Fruit fly (Drosophila melanogaster): ENCODE data around the gene CG33090.

Gene CG33090

DNA sequence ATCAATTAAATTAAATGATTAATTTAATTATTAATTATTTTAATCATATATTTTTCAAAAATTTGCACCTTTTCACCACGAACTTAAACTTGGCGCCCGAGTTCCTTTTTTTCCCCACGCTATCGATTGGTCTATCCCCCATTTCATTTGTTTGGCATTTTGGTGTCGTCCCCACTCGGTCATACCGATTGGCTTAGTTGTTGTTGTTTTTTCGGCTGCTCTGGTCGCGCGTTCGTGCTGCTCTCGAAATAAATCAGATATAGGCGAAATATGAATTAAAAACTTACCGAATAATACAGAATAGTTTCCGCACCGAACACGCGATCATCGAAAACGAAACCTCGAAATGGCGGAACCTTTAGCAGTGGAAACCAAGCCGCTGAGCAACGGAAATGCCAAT is at the start of gene CG33090:
Gene CG33090 (plus strand): TSS at position 194 of the 400 bp plus-strand sequence.
- TF ChIP-seq tai (GFP tag; optimal IDR thresholded peaks at IDR 0.05) (no peak), CrebA (GFP tag; optimal IDR thresholded peaks at IDR 0.05; ENCODE audit: borderline replicate concordance) (no peak), OdsH (GFP tag; optimal IDR thresholded peaks at IDR 0.05) (no peak), fru (GFP tag; optimal IDR thresholded peaks at IDR 0.05) (no peak), sv (GFP tag; optimal IDR thresholded peaks at IDR 0.05) (no peak), dmrt93B (GFP tag; optimal IDR thresholded peaks at IDR 0.05) (no peak), Myc (optimal IDR thresholded peaks at IDR 0.05) (peak; percentile 47), sage (GFP tag; optimal IDR thresholded peaks at IDR 0.05) (peak; percentile 15)

DNA sequence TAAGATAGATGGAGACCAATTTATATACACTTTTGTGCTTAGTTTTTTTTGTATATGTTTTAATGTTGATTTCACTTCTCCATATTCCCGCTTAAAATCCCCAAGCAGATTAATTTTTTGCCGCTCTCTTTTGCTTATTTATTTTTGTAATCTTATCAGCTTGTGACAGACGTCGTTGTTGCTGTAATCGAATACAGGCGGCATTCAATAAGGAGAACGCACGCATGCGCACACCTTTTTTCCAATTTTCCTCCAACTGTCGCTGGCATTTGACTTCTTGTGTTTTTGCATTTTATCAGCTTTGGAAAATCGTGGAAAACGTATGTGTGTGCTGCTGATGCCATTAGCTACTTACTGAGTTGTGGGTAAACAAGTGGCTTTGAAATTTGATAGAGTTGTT is 49.3 kb upstream of the CG33090 start:
- TF ChIP-seq dsf (GFP tag; optimal IDR thresholded peaks at IDR 0.05; ENCODE audit: borderline replicate concordance) (no peak), psq (GFP tag; optimal IDR thresholded peaks at IDR 0.05) (no peak), jim (GFP tag; optimal IDR thresholded peaks at IDR 0.05) (no peak), Sp1 (GFP tag; optimal IDR thresholded peaks at IDR 0.05) (no peak), Mio (GFP tag; optimal IDR thresholded peaks at IDR 0.05) (no peak), usp (GFP tag; optimal IDR thresholded peaks at IDR 0.05) (no peak), lola (GFP tag; optimal IDR thresholded peaks at IDR 0.05) (no peak), br (GFP tag; optimal IDR thresholded peaks at IDR 0.05) (no peak), Jra (GFP tag; optimal IDR thresholded peaks at IDR 0.05) (no peak), CrebA (GFP tag; optimal IDR thresholded peaks at IDR 0.05; ENCODE audit: borderline replicate concordance) (no peak)

DNA sequence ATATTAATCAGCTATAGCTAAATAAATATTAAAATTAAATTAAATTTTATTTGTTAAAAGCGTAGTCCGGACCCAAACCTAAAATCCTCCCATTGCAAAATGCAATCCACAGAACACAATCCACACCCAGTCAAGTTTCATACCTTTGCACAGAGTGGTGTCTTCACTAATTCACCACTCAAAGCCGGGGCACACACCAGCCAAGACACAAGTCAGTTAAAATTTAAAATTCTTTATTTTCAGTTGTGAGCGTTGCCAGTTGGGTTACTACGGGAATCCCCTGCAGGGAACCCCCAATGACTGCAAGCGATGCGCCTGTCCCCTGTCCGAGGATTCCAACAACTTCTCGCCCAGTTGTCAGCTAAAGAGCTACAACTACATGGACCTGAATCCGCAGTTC is 46.1 kb upstream of the CG33090 start:
- peak; percentile 72 for TF ChIP-seq Myc (optimal IDR thresholded peaks at IDR 0.05)
- TF ChIP-seq Mio (GFP tag; optimal IDR thresholded peaks at IDR 0.05) = no peak
- TF ChIP-seq Vsx2 (GFP tag; optimal IDR thresholded peaks at IDR 0.05; ENCODE audit: partially characterized antibody) = no peak

DNA sequence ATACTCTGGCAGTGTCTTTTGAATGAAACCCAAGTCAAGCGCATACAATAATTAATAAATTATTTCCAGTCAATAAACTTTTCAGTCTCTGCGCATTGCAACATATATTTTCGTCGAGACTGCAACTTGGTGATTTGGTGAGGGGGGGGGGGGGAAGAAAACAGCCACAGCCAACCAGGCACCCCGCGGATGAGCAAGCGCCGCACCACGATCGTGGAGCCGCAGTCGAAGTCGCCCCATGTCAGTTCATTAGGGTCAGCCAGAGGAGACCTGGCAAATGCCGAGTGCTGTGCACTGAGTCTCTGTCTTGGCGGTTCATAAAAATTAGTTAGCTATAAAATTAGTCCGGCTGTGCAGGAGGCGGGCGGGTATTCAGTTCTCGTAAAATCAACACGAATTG is 41.2 kb upstream of the CG33090 start:
- TF ChIP-seq Dfd (GFP tag; optimal IDR thresholded peaks at IDR 0.05) (peak; percentile 65), lola (GFP tag; optimal IDR thresholded peaks at IDR 0.05) (no peak)

DNA sequence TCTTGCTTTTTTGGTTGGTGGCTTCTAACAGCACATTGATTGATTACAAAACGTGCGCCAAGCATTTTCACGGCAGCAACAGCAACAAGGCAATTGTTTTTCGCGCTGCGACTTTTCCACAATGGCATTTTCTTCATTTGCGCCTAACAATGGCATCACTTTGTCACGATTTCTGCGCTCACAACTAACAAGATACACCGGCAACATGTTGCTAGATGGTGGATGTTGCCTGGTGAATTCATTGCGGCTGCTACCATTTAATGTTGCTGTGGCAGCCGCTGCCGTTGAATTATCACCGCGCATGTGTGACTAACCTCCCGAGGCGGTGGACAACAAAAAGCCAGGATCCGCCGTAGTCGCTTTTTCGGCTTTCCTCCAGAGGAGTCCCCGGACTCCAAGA is 40.0 kb upstream of the CG33090 start:
- TF ChIP-seq usp (GFP tag; optimal IDR thresholded peaks at IDR 0.05) = no peak
- TF ChIP-seq brk (GFP tag; optimal IDR thresholded peaks at IDR 0.05) = no peak
- no peak for TF ChIP-seq Mio (GFP tag; optimal IDR thresholded peaks at IDR 0.05)

DNA sequence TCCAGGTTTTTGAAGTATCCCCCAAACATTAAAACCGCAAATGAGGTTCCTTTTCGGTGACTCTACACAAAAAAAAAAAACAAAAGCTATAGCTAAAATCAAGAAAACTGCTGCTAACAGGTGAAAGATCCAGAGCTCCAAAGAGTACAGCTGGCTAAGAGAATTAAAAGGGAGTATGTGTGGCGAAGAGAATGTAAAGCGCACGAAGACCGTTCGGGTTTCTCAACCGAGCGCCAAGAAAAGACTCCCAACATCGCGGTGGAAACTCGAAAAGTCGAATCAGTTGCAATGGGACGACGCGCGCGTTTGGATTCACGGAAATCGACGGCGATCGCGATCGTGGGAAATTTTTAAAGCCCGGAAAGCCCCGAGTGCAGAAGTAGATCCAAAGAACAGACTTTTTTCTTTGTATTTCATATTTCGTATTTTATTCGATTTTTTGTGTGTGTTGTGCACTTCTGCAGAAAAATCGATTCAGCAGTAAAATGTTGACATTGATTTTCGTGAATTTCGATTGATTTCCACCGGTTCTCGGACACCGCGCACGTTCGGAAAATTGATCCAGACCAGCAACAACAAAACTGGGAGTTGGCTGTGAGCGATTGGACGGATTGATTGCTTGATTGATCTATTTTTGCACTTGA is 33.1 kb upstream of the CG33090 start:
- no peak for TF ChIP-seq Myc (optimal IDR thresholded peaks at IDR 0.05)
- TF ChIP-seq fru (GFP tag; optimal IDR thresholded peaks at IDR 0.05) = no peak
- no peak for TF ChIP-seq br (GFP tag; optimal IDR thresholded peaks at IDR 0.05)
- TF ChIP-seq OdsH (GFP tag; optimal IDR thresholded peaks at IDR 0.05) = no peak
- no peak for TF ChIP-seq ey (GFP tag; optimal IDR thresholded peaks at IDR 0.05)
- TF ChIP-seq tai (GFP tag; optimal IDR thresholded peaks at IDR 0.05) = no peak
- TF ChIP-seq Jra (GFP tag; optimal IDR thresholded peaks at IDR 0.05) = no peak
- no peak for TF ChIP-seq sv (GFP tag; optimal IDR thresholded peaks at IDR 0.05)
- TF ChIP-seq CrebA (GFP tag; optimal IDR thresholded peaks at IDR 0.05; ENCODE audit: borderline replicate concordance) = no peak
- TF ChIP-seq CG32264 (GFP tag; optimal IDR thresholded peaks at IDR 0.05) = no peak
- TF ChIP-seq rgr (GFP tag; optimal IDR thresholded peaks at IDR 0.05) = no peak
- TF ChIP-seq sage (GFP tag; optimal IDR thresholded peaks at IDR 0.05) = no peak
- TF ChIP-seq dsf (GFP tag; optimal IDR thresholded peaks at IDR 0.05; ENCODE audit: borderline replicate concordance) = no peak
- TF ChIP-seq Sp1 (GFP tag; optimal IDR thresholded peaks at IDR 0.05) = no peak
- no peak for TF ChIP-seq brk (GFP tag; optimal IDR thresholded peaks at IDR 0.05)
- TF ChIP-seq Hr78 (GFP tag; optimal IDR thresholded peaks at IDR 0.05) = no peak
- no peak for TF ChIP-seq Abd-B (GFP tag; optimal IDR thresholded peaks at IDR 0.05)
- TF ChIP-seq lola (GFP tag; optimal IDR thresholded peaks at IDR 0.05) = no peak

DNA sequence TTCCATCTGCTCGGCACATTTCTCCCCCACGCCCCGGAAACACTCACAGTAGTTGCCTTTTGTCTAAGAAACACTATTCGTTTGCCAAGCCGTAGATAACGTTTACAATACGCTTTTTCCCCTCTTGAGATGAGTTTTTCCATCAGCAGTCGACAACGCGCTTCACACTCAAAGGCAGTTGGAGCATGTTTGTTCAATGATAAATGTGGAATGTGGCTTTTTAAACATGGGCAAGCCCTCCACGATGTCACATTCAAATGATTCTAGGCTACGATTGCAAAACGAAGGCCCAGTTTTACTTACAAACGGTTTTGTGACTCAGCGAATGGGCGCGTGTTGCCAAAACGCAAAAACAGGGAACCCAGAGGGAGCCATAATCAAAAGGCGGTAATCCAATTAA is 31.5 kb upstream of the CG33090 start:
- TF ChIP-seq Dfd (GFP tag; optimal IDR thresholded peaks at IDR 0.05) (no peak), dmrt93B (GFP tag; optimal IDR thresholded peaks at IDR 0.05) (no peak), foxo (GFP tag; optimal IDR thresholded peaks at IDR 0.05) (no peak), brk (GFP tag; optimal IDR thresholded peaks at IDR 0.05) (no peak), dsf (GFP tag; optimal IDR thresholded peaks at IDR 0.05; ENCODE audit: borderline replicate concordance) (no peak), jim (GFP tag; optimal IDR thresholded peaks at IDR 0.05) (no peak), fru (GFP tag; optimal IDR thresholded peaks at IDR 0.05) (no peak), Dif (GFP tag; optimal IDR thresholded peaks at IDR 0.05; ENCODE audit: partially characterized antibody) (no peak), Mio (GFP tag; optimal IDR thresholded peaks at IDR 0.05) (no peak), GATAd (GFP tag; optimal IDR thresholded peaks at IDR 0.05) (no peak), psq (GFP tag; optimal IDR thresholded peaks at IDR 0.05) (no peak), Hr78 (GFP tag; optimal IDR thresholded peaks at IDR 0.05) (no peak), Jra (GFP tag; optimal IDR thresholded peaks at IDR 0.05) (no peak)
